Worm (Caenorhabditis elegans) whole organism, L4 larva: Measurements from ENCODE around the gene C53C7.3.

Source experiments
- D1046.2 ChIP-seq: fragments of 200-800 bp; sonication (Bioruptor generic); IDR thresholded peaks from 2 replicates; pipeline ENCODE4 v1.3.6; 2022; ENCODE audit warnings: missing genetic modification characterization, missing compliant biosample characterization
- F26F4.8 ChIP-seq: fragments of 200-800 bp; sonication (Bioruptor generic); conservative IDR thresholded peaks from 2 replicates; pipeline ENCODE4 v1.3.6; 2022; ENCODE audit warnings: missing genetic modification characterization, missing compliant biosample characterization
- Y105C5A.15 ChIP-seq: fragments of 200-800 bp; sonication (Bioruptor generic); IDR thresholded peaks from 2 replicates; pipeline ENCODE4 v1.3.6; 2022; ENCODE audit warnings: missing genetic modification characterization, missing compliant biosample characterization
- Y75B8A.6 ChIP-seq: fragments of 200-800 bp; sonication (Bioruptor generic); IDR thresholded peaks from 2 replicates; pipeline ENCODE4 v1.3.6; 2022; ENCODE audit warnings: missing genetic modification reagents, missing genetic modification characterization, missing compliant biosample characterization
- ZK337.2 ChIP-seq: fragments of 200-800 bp; sonication (Bioruptor generic); IDR thresholded peaks from 2 replicates; pipeline ENCODE4 v1.3.6; 2022; ENCODE audit warnings: missing genetic modification reagents, missing genetic modification characterization, missing compliant biosample characterization
- arid-1 ChIP-seq: fragments of 200-800 bp; sonication (Bioruptor generic); conservative IDR thresholded peaks from 2 replicates; pipeline ENCODE4 v1.3.6; 2022; ENCODE audit warnings: missing genetic modification reagents, missing genetic modification characterization, missing compliant biosample characterization
- attf-4 ChIP-seq: sonication (generic microtip); optimal IDR thresholded peaks from 3 replicates; lab custom pipeline; 2017; ENCODE audit warnings: missing biosample characterization, missing genetic modification characterization
- ceh-20 ChIP-seq: fragments of 200-800 bp; sonication (Bioruptor generic); IDR thresholded peaks from 2 replicates; pipeline ENCODE4 v1.3.6; 2022; ENCODE audit warnings: missing genetic modification reagents, missing genetic modification characterization, missing compliant biosample characterization
- ceh-28 ChIP-seq: fragments of 150-350 bp; optimal IDR thresholded peaks from 2 replicates; lab custom pipeline; 2014; ENCODE audit warnings: missing biosample characterization, missing genetic modification reagents, missing genetic modification characterization
- ceh-32 ChIP-seq: sonication (generic microtip); optimal IDR thresholded peaks from 2 replicates; lab custom pipeline; 2016; ENCODE audit warnings: mild to moderate bottlenecking, missing genetic modification characterization, missing compliant biosample characterization; ENCODE audit not compliant: poor library complexity
- ceh-44 ChIP-seq: fragments of 200-800 bp; sonication (Bioruptor generic); IDR thresholded peaks from 2 replicates; pipeline ENCODE4 v1.3.6; 2022; ENCODE audit warnings: missing genetic modification reagents, missing genetic modification characterization, missing compliant biosample characterization
- ctbp-1 ChIP-seq: fragments of 200-800 bp; sonication (Bioruptor generic); IDR thresholded peaks from 2 replicates; pipeline ENCODE4 v1.3.6; 2022; ENCODE audit warnings: missing genetic modification reagents, missing genetic modification characterization, missing compliant biosample characterization
- daf-12 ChIP-seq: fragments of 150-350 bp; optimal IDR thresholded peaks from 2 replicates; lab custom pipeline; 2014; ENCODE audit warnings: missing biosample characterization, missing genetic modification reagents, missing genetic modification characterization
- daf-16 ChIP-seq, 3 experiments: sonication (generic microtip); optimal IDR thresholded peaks; 2 replicates each; lab custom pipeline; 2016 to 2017; ENCODE audit warnings: missing genetic modification characterization in 3 of 3, missing genetic modification reagents in 3 of 3, mild to moderate bottlenecking in 2 of 3, missing compliant biosample characterization in 2 of 3, missing biosample characterization in 1 of 3, moderate library complexity in 1 of 3
- daf-19 ChIP-seq: fragments of 200-800 bp; sonication (Bioruptor generic); conservative IDR thresholded peaks from 2 replicates; pipeline ENCODE4 v1.3.6; 2022; ENCODE audit warnings: missing genetic modification characterization, missing compliant biosample characterization
- daf-8 ChIP-seq: fragments of 200-800 bp; sonication (Bioruptor generic); IDR thresholded peaks from 2 replicates; pipeline ENCODE4 v1.3.6; 2022; ENCODE audit warnings: missing genetic modification characterization, missing compliant biosample characterization
- dve-1 ChIP-seq: sonication (generic microtip); optimal IDR thresholded peaks from 2 replicates; lab custom pipeline; 2017; ENCODE audit warnings: antibody characterized with exemption, mild to moderate bottlenecking, missing genetic modification characterization, missing compliant biosample characterization; ENCODE audit not compliant: insufficient read depth
- egl-27 ChIP-seq: sonication (generic microtip); optimal IDR thresholded peaks from 3 replicates; lab custom pipeline; 2017; ENCODE audit warnings: missing biosample characterization, missing genetic modification reagents, missing genetic modification characterization
- fos-1 ChIP-seq: fragments of 150-350 bp; optimal IDR thresholded peaks from 2 replicates; lab custom pipeline; 2014; ENCODE audit warnings: missing biosample characterization, missing genetic modification characterization
- hlh-30 ChIP-seq: sonication (generic microtip); optimal IDR thresholded peaks from 2 replicates; lab custom pipeline; 2017; ENCODE audit warnings: antibody characterized with exemption, mild to moderate bottlenecking, missing genetic modification characterization, missing compliant biosample characterization; ENCODE audit not compliant: insufficient read depth
- jun-1 ChIP-seq: fragments of 150-350 bp; optimal IDR thresholded peaks from 2 replicates; lab custom pipeline; 2014; ENCODE audit warnings: missing biosample characterization, missing genetic modification reagents, missing genetic modification characterization
- lin-1 ChIP-seq: fragments of 200-800 bp; sonication (Bioruptor generic); IDR thresholded peaks from 2 replicates; pipeline ENCODE4 v1.3.6; 2022; ENCODE audit warnings: missing genetic modification reagents, missing genetic modification characterization, missing compliant biosample characterization
- lin-29 ChIP-seq: fragments of 200-800 bp; sonication (Bioruptor generic); IDR thresholded peaks from 2 replicates; pipeline ENCODE4 v1.3.6; 2022; ENCODE audit warnings: missing genetic modification reagents, missing genetic modification characterization, missing compliant biosample characterization
- lir-3 ChIP-seq: sonication (generic microtip); optimal IDR thresholded peaks from 2 replicates; lab custom pipeline; 2016; ENCODE audit warnings: mild to moderate bottlenecking, missing genetic modification characterization, missing compliant biosample characterization
- madf-5 ChIP-seq, 2 experiments: fragments of 200-800 bp; sonication (Bioruptor generic); IDR thresholded peaks; 2 replicates each; pipeline ENCODE4 v1.3.6; 2022; ENCODE audit warnings: missing compliant biosample characterization in 2 of 2, missing genetic modification characterization in 2 of 2
- madf-9 ChIP-seq: fragments of 200-800 bp; sonication (Bioruptor generic); conservative IDR thresholded peaks from 2 replicates; pipeline ENCODE4 v1.3.6; 2022; ENCODE audit warnings: missing genetic modification reagents, missing genetic modification characterization, missing compliant biosample characterization
- mxl-3 ChIP-seq: fragments of 200-800 bp; sonication (Bioruptor generic); optimal IDR thresholded peaks from 2 replicates; lab custom pipeline; 2018; ENCODE audit warnings: mild to moderate bottlenecking, missing genetic modification characterization, missing compliant biosample characterization
- nhr-111 ChIP-seq: fragments of 200-800 bp; sonication (Bioruptor generic); optimal IDR thresholded peaks from 2 replicates; lab custom pipeline; 2018; ENCODE audit warnings: mild to moderate bottlenecking, missing genetic modification characterization, missing compliant biosample characterization
- nhr-28 ChIP-seq: fragments of 150-350 bp; optimal IDR thresholded peaks from 2 replicates; lab custom pipeline; 2014; ENCODE audit warnings: missing biosample characterization, missing genetic modification characterization
- nhr-41 ChIP-seq: fragments of 200-800 bp; sonication (Bioruptor generic); IDR thresholded peaks from 2 replicates; pipeline ENCODE4 v1.3.6; 2022; ENCODE audit warnings: missing genetic modification reagents, missing genetic modification characterization, missing compliant biosample characterization
- nhr-48 ChIP-seq: sonication (generic microtip); optimal IDR thresholded peaks from 2 replicates; lab custom pipeline; 2016; ENCODE audit warnings: mild to moderate bottlenecking, missing genetic modification characterization, missing compliant biosample characterization
- nhr-76 ChIP-seq: fragments of 150-350 bp; optimal IDR thresholded peaks from 2 replicates; lab custom pipeline; 2014; ENCODE audit warnings: missing biosample characterization, missing genetic modification characterization
- set-16 ChIP-seq: fragments of 200-800 bp; sonication (Bioruptor generic); IDR thresholded peaks from 2 replicates; pipeline ENCODE4 v1.3.6; 2022; ENCODE audit warnings: missing genetic modification reagents, missing genetic modification characterization, missing compliant biosample characterization
- skn-1 ChIP-seq: fragments of 150-350 bp; optimal IDR thresholded peaks from 2 replicates; lab custom pipeline; 2014; ENCODE audit warnings: missing biosample characterization, missing genetic modification characterization
- unc-62 ChIP-seq, 3 experiments: fragments of 150-350 bp in 1 of 3; sonication (generic microtip); optimal IDR thresholded peaks in 2 of 3; peaks in 1 of 3; 1 replicate in 1 of 3; 2 replicates in 2 of 3; lab custom pipeline; 2014 to 2017; ENCODE audit warnings: missing biosample characterization in 3 of 3, missing genetic modification characterization in 3 of 3, missing genetic modification reagents in 3 of 3, missing genotype in 1 of 3
- vab-7 ChIP-seq: fragments of 200-800 bp; sonication (Bioruptor generic); IDR thresholded peaks from 2 replicates; pipeline ENCODE4 v1.3.6; 2022; ENCODE audit warnings: missing genetic modification reagents, missing genetic modification characterization, missing compliant biosample characterization
- zag-1 ChIP-seq: fragments of 150-350 bp; optimal IDR thresholded peaks from 2 replicates; lab custom pipeline; 2014; ENCODE audit warnings: missing biosample characterization, missing genetic modification characterization
- zfp-2 ChIP-seq: sonication (generic microtip); optimal IDR thresholded peaks from 2 replicates; lab custom pipeline; 2016; ENCODE audit warnings: mild to moderate bottlenecking, missing genetic modification characterization, missing compliant biosample characterization
- zfp-3 ChIP-seq: fragments of 200-800 bp; sonication (Bioruptor generic); conservative IDR thresholded peaks from 2 replicates; pipeline ENCODE4 v1.3.6; 2022; ENCODE audit warnings: missing genetic modification reagents, missing genetic modification characterization, missing compliant biosample characterization

Gene C53C7.3

DNA sequence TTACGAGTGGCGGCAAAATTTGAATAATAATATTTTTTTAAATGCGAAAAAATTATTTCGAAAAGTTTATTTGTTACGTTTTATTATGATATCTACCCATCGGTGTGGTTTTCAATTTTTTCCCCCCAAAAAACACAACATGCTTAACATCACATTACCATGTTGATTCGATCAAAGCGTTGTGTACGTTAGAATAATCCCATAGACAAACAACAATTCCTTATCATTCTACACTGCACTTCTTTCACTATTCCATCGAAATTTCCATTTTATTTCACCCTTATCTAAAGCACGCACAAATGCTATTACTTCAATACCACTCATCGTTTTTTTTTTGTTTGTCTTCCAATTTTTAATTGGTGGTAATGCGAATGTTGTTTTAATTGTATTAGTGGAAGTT lies 11.6 kb downstream of the C53C7.3 start (continued):
- TF ChIP-seq attf-4 (tag; lab: Kevin White, UChicago): no peak
- no peak for TF ChIP-seq daf-16 (GFP tag; optimal IDR thresholded peaks at IDR 0.05; lab: Kevin White, UChicago)
- peak; percentile 99 for TF ChIP-seq daf-16 (tag; optimal IDR thresholded peaks at IDR 0.05; lab: Kevin White, UChicago)
- no peak for TF ChIP-seq madf-9 (GFP tag; lab: Robert Waterston, UW)
- TF ChIP-seq Y75B8A.6 (GFP tag; lab: Robert Waterston, UW): no peak
- TF ChIP-seq zag-1 (tag; lab: Kevin White, UChicago): no peak
- TF ChIP-seq arid-1 (GFP tag; lab: Robert Waterston, UW): no peak
- no peak for TF ChIP-seq daf-8 (GFP tag; lab: Robert Waterston, UW)
- no peak for TF ChIP-seq vab-7
- no peak for TF ChIP-seq madf-5 (GFP tag; IDR thresholded peaks at IDR 0.05; lab: Robert Waterston, UW)
- no peak for TF ChIP-seq egl-27 (tag; lab: Kevin White, UChicago)
- peak; percentile 78 for TF ChIP-seq dve-1 (tag; lab: Kevin White, UChicago)
- TF ChIP-seq lin-1 (GFP tag; lab: Robert Waterston, UW): no peak
- TF ChIP-seq Y105C5A.15 (GFP tag; lab: Robert Waterston, UW): no peak
- TF ChIP-seq mxl-3: no peak
- TF ChIP-seq lir-3 (tag; lab: Kevin White, UChicago): no peak

DNA sequence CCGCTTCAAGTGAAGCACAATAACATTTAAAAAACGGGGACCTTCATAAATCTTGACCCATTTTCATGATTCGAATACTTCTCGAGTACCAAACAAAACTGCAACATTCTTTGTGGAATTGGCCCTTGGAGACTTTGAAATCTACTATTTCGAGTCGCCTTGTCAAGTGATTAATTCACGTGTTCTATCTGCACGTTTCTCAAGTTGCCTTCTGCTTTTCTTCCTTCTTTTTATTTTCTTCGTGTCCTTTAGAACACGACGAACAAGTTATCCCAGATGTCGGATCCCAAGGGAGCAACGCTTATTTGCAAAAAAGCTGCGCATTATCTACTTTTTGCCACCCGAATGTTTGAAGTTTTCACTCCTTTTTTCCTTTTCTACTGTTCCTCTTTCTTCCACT lies 13.0 kb downstream of the C53C7.3 start:
- no peak for TF ChIP-seq ZK337.2 (GFP tag; lab: Robert Waterston, UW)
- no peak for TF ChIP-seq ctbp-1 (GFP tag; lab: Robert Waterston, UW)
- no peak for TF ChIP-seq zfp-2
- TF ChIP-seq D1046.2 (GFP tag; lab: Robert Waterston, UW): no peak
- no peak for TF ChIP-seq jun-1
- TF ChIP-seq daf-19 (GFP tag; lab: Robert Waterston, UW): no peak
- TF ChIP-seq skn-1 (tag; lab: Kevin White, UChicago): no peak
- TF ChIP-seq hlh-30 (tag; lab: Kevin White, UChicago): peak; percentile 37
- 0 out of 2 replicates have a peak, but pooled peaks have one; percentile 37 for TF ChIP-seq ceh-20
- no peak for TF ChIP-seq set-16 (GFP tag; lab: Robert Waterston, UW)
- no peak for TF ChIP-seq fos-1 (tag; lab: Kevin White, UChicago)
- TF ChIP-seq zag-1 (tag; lab: Kevin White, UChicago): no peak
- TF ChIP-seq nhr-76: no peak
- no peak for TF ChIP-seq nhr-111 (GFP tag; lab: Kevin White, UChicago)
- TF ChIP-seq ceh-28: no peak
- no peak for TF ChIP-seq ceh-44 (GFP tag; lab: Robert Waterston, UW)
- TF ChIP-seq ceh-32: no peak
- no peak for TF ChIP-seq lin-29 (GFP tag; lab: Robert Waterston, UW)
- peak in 1 of 2 experiments; percentile 98 for TF ChIP-seq unc-62 (GFP tag; optimal IDR thresholded peaks at IDR 0.05 in 1 of 2; lab: Kevin White, UChicago)
- no peak for TF ChIP-seq unc-62 (tag; optimal IDR thresholded peaks at IDR 0.05; lab: Kevin White, UChicago)
- no peak for TF ChIP-seq daf-12 (tag; lab: Kevin White, UChicago)
- no peak for TF ChIP-seq nhr-28 (tag; lab: Kevin White, UChicago)
- no peak for TF ChIP-seq nhr-48 (tag; lab: Kevin White, UChicago)
- TF ChIP-seq zfp-3 (GFP tag; lab: Robert Waterston, UW): no peak
- TF ChIP-seq nhr-41 (GFP tag; lab: Robert Waterston, UW): no peak
- TF ChIP-seq daf-16 (GFP tag; optimal IDR thresholded peaks at IDR 0.05; lab: Kevin White, UChicago): no peak
- no peak for TF ChIP-seq daf-16 (tag; optimal IDR thresholded peaks at IDR 0.05; lab: Kevin White, UChicago)
- TF ChIP-seq F26F4.8: no peak
- TF ChIP-seq egl-27 (tag; lab: Kevin White, UChicago): no peak
- TF ChIP-seq, all 104 proteins: peak for 3
